Fruit fly (Drosophila melanogaster) whole organism, prepupa: Measurements from ENCODE around the gene CG32032.

Source experiments
- CG10631 ChIP-seq: fragments of 200-800 bp; sonication (Bioruptor generic); optimal IDR thresholded peaks from 2 replicates; lab custom pipeline; 2016; ENCODE audit warnings: missing biosample characterization, missing genetic modification characterization
- CG10669 ChIP-seq: fragments of 200-800 bp; sonication (Bioruptor generic); optimal IDR thresholded peaks from 3 replicates; lab custom pipeline; 2018; ENCODE audit warnings: missing biosample characterization, mild to moderate bottlenecking, missing genetic modification characterization, moderate library complexity
- CG11762 ChIP-seq: fragments of 200-800 bp; sonication (Bioruptor generic); optimal IDR thresholded peaks from 3 replicates; lab custom pipeline; 2016; ENCODE audit warnings: missing biosample characterization, missing genetic modification characterization; ENCODE audit not compliant: insufficient read depth
- CG15336 ChIP-seq: fragments of 200-800 bp; sonication (Bioruptor generic); IDR thresholded peaks from 2 replicates; pipeline ENCODE4 v1.3.6; 2022; ENCODE audit warnings: missing biosample characterization, missing genetic modification characterization
- CG1621 ChIP-seq: fragments of 200-800 bp; sonication (Bioruptor generic); optimal IDR thresholded peaks from 3 replicates; lab custom pipeline; 2018; ENCODE audit warnings: missing biosample characterization, mild to moderate bottlenecking, missing genetic modification characterization
- CG16779 ChIP-seq: fragments of 200-800 bp; sonication (Bioruptor generic); optimal IDR thresholded peaks from 3 replicates; lab custom pipeline; 2017; ENCODE audit warnings: missing biosample characterization, mild to moderate bottlenecking, missing genetic modification characterization
- CG3032 ChIP-seq: fragments of 200-800 bp; optimal IDR thresholded peaks from 2 replicates; lab custom pipeline; 2019; ENCODE audit warnings: missing biosample characterization, mild to moderate bottlenecking, missing genetic modification characterization, moderate library complexity
- CG31627 ChIP-seq: fragments of 200-800 bp; sonication (Bioruptor generic); optimal IDR thresholded peaks from 3 replicates; lab custom pipeline; 2016; ENCODE audit warnings: missing biosample characterization, missing genetic modification characterization
- CG32006 ChIP-seq: fragments of 200-800 bp; sonication (Bioruptor generic); optimal IDR thresholded peaks from 3 replicates; lab custom pipeline; 2017; ENCODE audit warnings: missing biosample characterization, mild to moderate bottlenecking, missing genetic modification characterization
- CG3919 ChIP-seq: fragments of 200-800 bp; sonication (Bioruptor generic); optimal IDR thresholded peaks from 3 replicates; lab custom pipeline; 2016; ENCODE audit warnings: missing biosample characterization, missing genetic modification characterization
- CG4318 ChIP-seq: fragments of 200-800 bp; sonication (Bioruptor generic); optimal IDR thresholded peaks from 3 replicates; lab custom pipeline; 2017; ENCODE audit warnings: missing biosample characterization, mild to moderate bottlenecking, missing genetic modification characterization
- CG6163 ChIP-seq: fragments of 200-800 bp; sonication (Bioruptor generic); IDR thresholded peaks from 3 replicates; pipeline ENCODE4 v1.3.6; 2022; ENCODE audit warnings: missing biosample characterization, missing genetic modification characterization
- CG6276 ChIP-seq: fragments of 200-800 bp; sonication (Bioruptor generic); optimal IDR thresholded peaks from 2 replicates; lab custom pipeline; 2017; ENCODE audit warnings: missing biosample characterization, mild to moderate bottlenecking, missing genetic modification characterization
- CG6792 ChIP-seq: fragments of 200-800 bp; sonication (Bioruptor generic); optimal IDR thresholded peaks from 3 replicates; lab custom pipeline; 2016; ENCODE audit warnings: missing biosample characterization, missing genetic modification characterization
- CG6808 ChIP-seq: fragments of 200-800 bp; sonication (Bioruptor generic); optimal IDR thresholded peaks from 3 replicates; lab custom pipeline; 2017; ENCODE audit warnings: missing biosample characterization, missing genetic modification characterization, mild to moderate bottlenecking, moderate library complexity, missing genetic modification reagents
- CG6854 ChIP-seq: fragments of 200-800 bp; sonication (Bioruptor generic); optimal IDR thresholded peaks from 2 replicates; lab custom pipeline; 2017; ENCODE audit warnings: missing biosample characterization, mild to moderate bottlenecking, missing genetic modification characterization
- CG7368 ChIP-seq: fragments of 200-800 bp; sonication (Bioruptor generic); optimal IDR thresholded peaks from 3 replicates; lab custom pipeline; 2016; ENCODE audit warnings: missing biosample characterization, missing genetic modification characterization
- CG8119 ChIP-seq: fragments of 200-800 bp; sonication (Bioruptor generic); IDR thresholded peaks from 3 replicates; pipeline ENCODE4 v1.3.6; 2022; ENCODE audit warnings: missing biosample characterization, missing genetic modification characterization
- CG8632 ChIP-seq: fragments of 200-800 bp; sonication (Bioruptor generic); optimal IDR thresholded peaks from 3 replicates; lab custom pipeline; 2016; ENCODE audit warnings: missing biosample characterization, missing genetic modification characterization
- CG9139 ChIP-seq: fragments of 200-800 bp; sonication (Bioruptor generic); optimal IDR thresholded peaks from 3 replicates; lab custom pipeline; 2017; ENCODE audit warnings: missing biosample characterization, mild to moderate bottlenecking, missing genetic modification characterization
- Eip78C ChIP-seq: fragments of 200-800 bp; sonication (Bioruptor generic); peaks from one replicate; lab custom pipeline; 2016; ENCODE audit warnings: missing biosample characterization, missing genetic modification characterization
- Gug ChIP-seq: fragments of 200-800 bp; sonication (Bioruptor generic); IDR thresholded peaks from 2 replicates; pipeline ENCODE4 v1.3.6; 2022; ENCODE audit warnings: missing biosample characterization, missing genetic modification characterization
- Hr38 ChIP-seq: sonication (Bioruptor generic); optimal IDR thresholded peaks from 2 replicates; lab custom pipeline; 2016; ENCODE audit warnings: missing biosample characterization, missing genetic modification characterization
- Hr39 ChIP-seq: fragments of 200-800 bp; sonication (Bioruptor generic); optimal IDR thresholded peaks from 2 replicates; lab custom pipeline; 2016; ENCODE audit warnings: missing biosample characterization, missing genetic modification characterization
- Met ChIP-seq: fragments of 200-800 bp; sonication (Bioruptor generic); optimal IDR thresholded peaks from 3 replicates; lab custom pipeline; 2016; ENCODE audit warnings: missing biosample characterization, missing genetic modification characterization
- Smox ChIP-seq: fragments of 200-800 bp; sonication (Bioruptor generic); optimal IDR thresholded peaks from 3 replicates; lab custom pipeline; 2016; ENCODE audit warnings: missing biosample characterization, missing genetic modification characterization
- Sox14 ChIP-seq: fragments of 200-800 bp; sonication (Bioruptor generic); optimal IDR thresholded peaks from 3 replicates; lab custom pipeline; 2016; ENCODE audit warnings: missing biosample characterization, missing genetic modification characterization
- Sox15 ChIP-seq: fragments of 200-800 bp; sonication (Bioruptor generic); optimal IDR thresholded peaks from 3 replicates; lab custom pipeline; 2016; ENCODE audit warnings: missing biosample characterization, missing genetic modification characterization
- cyc ChIP-seq: fragments of 200-800 bp; sonication (Bioruptor generic); optimal IDR thresholded peaks from 3 replicates; lab custom pipeline; 2016; ENCODE audit warnings: missing biosample characterization, missing genetic modification characterization
- dac ChIP-seq: fragments of 200-800 bp; sonication (Bioruptor generic); optimal IDR thresholded peaks from 2 replicates; lab custom pipeline; 2017; ENCODE audit warnings: missing biosample characterization, mild to moderate bottlenecking, missing genetic modification characterization
- esn ChIP-seq: fragments of 200-800 bp; sonication (Bioruptor generic); optimal IDR thresholded peaks from 2 replicates; lab custom pipeline; 2016; ENCODE audit warnings: missing biosample characterization, mild to moderate bottlenecking, missing genetic modification characterization, moderate library complexity
- fd85E ChIP-seq: fragments of 200-800 bp; sonication (Bioruptor generic); optimal IDR thresholded peaks from 3 replicates; lab custom pipeline; 2016; ENCODE audit warnings: missing biosample characterization, missing genetic modification characterization
- fkh ChIP-seq: fragments of 200-800 bp; sonication (Bioruptor generic); optimal IDR thresholded peaks from 3 replicates; lab custom pipeline; 2017; ENCODE audit warnings: missing biosample characterization, mild to moderate bottlenecking, missing genetic modification characterization, moderate library complexity
- lz ChIP-seq: fragments of 200-800 bp; sonication (Bioruptor generic); optimal IDR thresholded peaks from 3 replicates; lab custom pipeline; 2016; ENCODE audit warnings: missing biosample characterization, missing genetic modification characterization
- net ChIP-seq: fragments of 200-800 bp; sonication (Bioruptor generic); optimal IDR thresholded peaks from 3 replicates; lab custom pipeline; 2016; ENCODE audit warnings: missing biosample characterization, missing genetic modification characterization
- pdm3 ChIP-seq: fragments of 200-800 bp; sonication (Bioruptor generic); optimal IDR thresholded peaks from 3 replicates; lab custom pipeline; 2016; ENCODE audit warnings: missing biosample characterization, missing genetic modification characterization
- salr ChIP-seq, 2 experiments: fragments of 200-800 bp; sonication (Bioruptor generic); optimal IDR thresholded peaks; 3 replicates each; lab custom pipeline; 2016 to 2018; ENCODE audit warnings: missing biosample characterization in 2 of 2, missing genetic modification characterization in 2 of 2, mild to moderate bottlenecking in 1 of 2
- spab ChIP-seq: fragments of 200-800 bp; sonication (Bioruptor generic); optimal IDR thresholded peaks from 2 replicates; lab custom pipeline; 2017; ENCODE audit warnings: missing biosample characterization, mild to moderate bottlenecking, missing genetic modification characterization, missing genetic modification reagents
- ss ChIP-seq, 2 experiments: fragments of 200-800 bp; sonication (Bioruptor generic); optimal IDR thresholded peaks; 2 replicates in 1 of 2; 3 replicates in 1 of 2; lab custom pipeline; 2017 to 2018; ENCODE audit warnings: mild to moderate bottlenecking in 2 of 2, missing biosample characterization in 2 of 2, missing genetic modification characterization in 2 of 2, moderate library complexity in 1 of 2
- svp ChIP-seq: fragments of 200-800 bp; sonication (Bioruptor generic); peaks from one replicate; lab custom pipeline; 2016; ENCODE audit warnings: missing biosample characterization, missing genetic modification characterization
- vri ChIP-seq: fragments of 200-800 bp; sonication (Bioruptor generic); optimal IDR thresholded peaks from 3 replicates; lab custom pipeline; 2016; ENCODE audit warnings: missing biosample characterization, mild to moderate bottlenecking, missing genetic modification characterization

Gene CG32032

DNA sequence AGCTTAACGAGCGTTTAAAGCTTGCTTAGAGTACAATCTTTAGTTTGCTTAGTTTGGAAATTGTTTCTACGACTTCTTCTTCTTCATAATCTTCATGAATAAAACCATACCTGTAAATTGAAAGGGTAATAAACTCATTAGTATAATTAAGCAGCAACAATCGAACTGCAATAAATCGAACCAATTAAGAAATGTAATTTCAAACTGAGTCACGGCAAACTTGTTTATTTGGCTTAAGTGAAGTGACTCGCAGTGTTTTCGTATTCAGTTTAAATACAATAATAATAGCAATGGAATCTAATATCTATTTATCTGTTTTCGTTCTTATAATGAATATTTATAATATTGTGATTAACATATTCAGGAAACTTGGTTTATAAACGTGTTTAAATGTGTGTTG, 42.9 kb downstream of the CG32032 start:
- TF ChIP-seq CG3919 = no peak
- TF ChIP-seq CG9139 (GFP tag; lab: Kevin White, UChicago) = no peak
- TF ChIP-seq CG16779 = no peak
- TF ChIP-seq Hr38 (GFP tag; lab: Kevin White, UChicago) = no peak
- TF ChIP-seq cyc = no peak
- TF ChIP-seq Eip78C = no peak
- no peak for TF ChIP-seq fd85E (GFP tag; lab: Kevin White, UChicago)
- TF ChIP-seq CG7368 = no peak
- no peak for TF ChIP-seq CG8632
- TF ChIP-seq Sox14 (GFP tag; lab: Kevin White, UChicago) = no peak
- TF ChIP-seq CG8119 (GFP tag; lab: Robert Waterston, UW) = no peak
- no peak for TF ChIP-seq esn (GFP tag; lab: Kevin White, UChicago)
- TF ChIP-seq lz (GFP tag; lab: Kevin White, UChicago) = no peak
- no peak for TF ChIP-seq CG10669
- TF ChIP-seq spab = no peak
- no peak for TF ChIP-seq CG6276

- no peak for TF ChIP-seq CG10669
- peak; percentile 32 for TF ChIP-seq svp
- peak; percentile 31 for TF ChIP-seq Eip78C
- peak; percentile 26 for TF ChIP-seq Sox14 (GFP tag; lab: Kevin White, UChicago)
- no peak for TF ChIP-seq CG6792
Measured at dm6 chr3L:9136976-9137954, 44.4 kb downstream of the CG32032 start, which contains the start of the genes Use1 and nwk. Gene Use1, minus strand, starts transcription at chr3L:9137181. Gene nwk, plus strand, starts transcription at chr3L:9137860.

- no peak for TF ChIP-seq salr (GFP tag; optimal IDR thresholded peaks at IDR 0.05; lab: Kevin White, UChicago)
- no peak for TF ChIP-seq CG31627
- no peak for TF ChIP-seq CG6276
- TF ChIP-seq CG1621 = no peak
- TF ChIP-seq CG8632 = no peak
- no peak for TF ChIP-seq CG16779
- no peak for TF ChIP-seq CG4318 (GFP tag; lab: Kevin White, UChicago)
- no peak for TF ChIP-seq Hr39 (GFP tag; lab: Kevin White, UChicago)
- no peak for TF ChIP-seq CG15336 (GFP tag; lab: Robert Waterston, UW)
- no peak for TF ChIP-seq pdm3 (GFP tag; lab: Kevin White, UChicago)
- no peak for TF ChIP-seq CG6854 (GFP tag; lab: Kevin White, UChicago)
- TF ChIP-seq CG6163 (GFP tag; lab: Robert Waterston, UW) = no peak
- no peak for TF ChIP-seq Eip78C
- TF ChIP-seq CG6808 (GFP tag; lab: Kevin White, UChicago) = no peak
- no peak for TF ChIP-seq fkh (GFP tag; lab: Kevin White, UChicago)
- no peak for TF ChIP-seq svp
- TF ChIP-seq dac (GFP tag; lab: Kevin White, UChicago) = no peak
- TF ChIP-seq, all 60 proteins: peak for 0
Measured at dm6 chr3L:9139553-9139952, 46.7 kb downstream of the CG32032 start.

DNA sequence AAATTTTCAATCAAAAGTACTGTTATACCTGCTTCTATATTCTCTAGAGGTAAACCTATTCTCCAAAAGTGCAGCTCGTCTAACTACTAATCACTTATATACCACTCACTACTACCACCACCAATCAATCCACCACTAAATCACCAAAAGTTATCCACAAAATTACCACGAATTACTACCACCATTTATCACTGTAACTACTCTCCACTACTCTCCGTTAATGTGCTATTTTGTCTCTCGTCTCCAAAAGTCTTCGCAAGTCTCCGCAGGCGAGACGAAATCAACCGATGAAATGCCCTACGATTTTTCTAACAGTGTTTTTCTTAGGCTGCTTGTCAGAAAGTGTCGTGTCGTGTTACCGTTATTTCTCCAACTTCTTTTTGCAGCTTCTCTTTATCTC, 49.1 kb downstream of the CG32032 start:
- no peak for TF ChIP-seq net
- no peak for TF ChIP-seq CG7368
- no peak for TF ChIP-seq Gug (GFP tag; lab: Robert Waterston, UW)
- TF ChIP-seq CG6163 (GFP tag; lab: Robert Waterston, UW) = no peak
- TF ChIP-seq esn (GFP tag; lab: Kevin White, UChicago) = no peak
- TF ChIP-seq CG6276 = no peak
- TF ChIP-seq CG8632 = no peak
- TF ChIP-seq CG11762 = no peak
- no peak for TF ChIP-seq Smox (GFP tag; lab: Kevin White, UChicago)
- TF ChIP-seq pdm3 (GFP tag; lab: Kevin White, UChicago) = no peak
- TF ChIP-seq cyc = no peak
- TF ChIP-seq ss (GFP tag; optimal IDR thresholded peaks at IDR 0.05; lab: Kevin White, UChicago) = no peak
- TF ChIP-seq CG32006 (GFP tag; lab: Kevin White, UChicago) = no peak
- no peak for TF ChIP-seq CG3032 (tag; lab: Kevin White, UChicago)
- TF ChIP-seq Sox15 (GFP tag; lab: Kevin White, UChicago) = no peak
- no peak for TF ChIP-seq CG10631
- no peak for TF ChIP-seq Met (GFP tag; lab: Kevin White, UChicago)
- no peak for TF ChIP-seq vri (GFP tag; lab: Kevin White, UChicago)
